Worm (Caenorhabditis elegans) whole organism, mixed stage, embryonic: Measurements from ENCODE around the gene rsa-2.

ENCODE experiments used
- bed-3 ChIP-seq: fragments of 200-800 bp; sonication (Bioruptor generic); optimal IDR thresholded peaks from 3 replicates; lab custom pipeline; 2018; ENCODE audit warnings: mild to moderate bottlenecking, missing genetic modification characterization, moderate library complexity, missing compliant biosample characterization
- blmp-1 ChIP-seq: fragments of 150-350 bp; optimal IDR thresholded peaks from 2 replicates; lab custom pipeline; 2014; ENCODE audit warnings: missing biosample characterization, missing genetic modification characterization
- ceh-39 ChIP-seq: fragments of 150-350 bp; optimal IDR thresholded peaks from 2 replicates; lab custom pipeline; 2014; ENCODE audit warnings: missing biosample characterization, missing genetic modification characterization
- ceh-43 ChIP-seq: fragments of 200-800 bp; sonication (Bioruptor generic); optimal IDR thresholded peaks from 2 replicates; lab custom pipeline; 2018; ENCODE audit warnings: mild to moderate bottlenecking, missing genetic modification characterization, moderate library complexity, missing compliant biosample characterization
- ces-1 ChIP-seq: fragments of 150-350 bp; optimal IDR thresholded peaks from 2 replicates; lab custom pipeline; 2014; ENCODE audit warnings: missing biosample characterization, missing genetic modification reagents, missing genetic modification characterization
- cnd-1 ChIP-seq: fragments of 200-800 bp; sonication (Bioruptor generic); optimal IDR thresholded peaks from 2 replicates; lab custom pipeline; 2018; ENCODE audit warnings: mild to moderate bottlenecking, missing genetic modification characterization, missing compliant biosample characterization
- drap-1 ChIP-seq: fragments of 200-800 bp; sonication (Bioruptor generic); optimal IDR thresholded peaks from 3 replicates; lab custom pipeline; 2018; ENCODE audit warnings: mild to moderate bottlenecking, missing genetic modification characterization, missing compliant biosample characterization
- elt-3 ChIP-seq: fragments of 150-350 bp; optimal IDR thresholded peaks from 2 replicates; lab custom pipeline; 2014; ENCODE audit warnings: missing biosample characterization, missing genetic modification characterization
- flh-1 ChIP-seq: fragments of 200-800 bp; sonication (Bioruptor generic); optimal IDR thresholded peaks from 2 replicates; lab custom pipeline; 2018; ENCODE audit warnings: mild to moderate bottlenecking, missing genetic modification characterization, moderate library complexity, missing compliant biosample characterization
- ham-2 ChIP-seq: fragments of 200-800 bp; sonication (Bioruptor generic); optimal IDR thresholded peaks from 2 replicates; lab custom pipeline; 2018; ENCODE audit warnings: mild to moderate bottlenecking, missing genetic modification characterization, missing compliant biosample characterization
- hlh-1 ChIP-seq: fragments of 150-350 bp; optimal IDR thresholded peaks from 2 replicates; lab custom pipeline; 2014; ENCODE audit warnings: missing biosample characterization, missing genetic modification reagents, missing genetic modification characterization
- lin-13 ChIP-seq: fragments of 150-350 bp; optimal IDR thresholded peaks from 2 replicates; lab custom pipeline; 2014; ENCODE audit warnings: missing biosample characterization, missing genetic modification characterization
- lin-32 ChIP-seq: fragments of 200-800 bp; sonication (Bioruptor generic); optimal IDR thresholded peaks from 2 replicates; lab custom pipeline; 2018; ENCODE audit warnings: mild to moderate bottlenecking, missing genetic modification characterization, missing compliant biosample characterization
- lsy-2 ChIP-seq: fragments of 150-350 bp; optimal IDR thresholded peaks from 2 replicates; lab custom pipeline; 2014; ENCODE audit warnings: missing biosample characterization, missing genetic modification characterization
- mep-1 ChIP-seq: fragments of 150-350 bp; optimal IDR thresholded peaks from 2 replicates; lab custom pipeline; 2017; ENCODE audit warnings: missing biosample characterization, missing genetic modification reagents, missing genetic modification characterization, inconsistent platforms
- mls-2 ChIP-seq: sonication (generic microtip); optimal IDR thresholded peaks from 2 replicates; lab custom pipeline; 2016; ENCODE audit warnings: mild to moderate bottlenecking, missing genetic modification characterization, moderate library complexity, missing compliant biosample characterization
- nhr-12 ChIP-seq: fragments of 150-350 bp; optimal IDR thresholded peaks from 2 replicates; lab custom pipeline; 2014; ENCODE audit warnings: missing biosample characterization, missing genetic modification characterization
- nhr-2 ChIP-seq: fragments of 150-350 bp; optimal IDR thresholded peaks from 2 replicates; lab custom pipeline; 2014; ENCODE audit warnings: missing biosample characterization, missing genetic modification characterization
- nhr-28 ChIP-seq: fragments of 150-350 bp; optimal IDR thresholded peaks from 2 replicates; lab custom pipeline; 2014; ENCODE audit warnings: missing biosample characterization, missing genetic modification characterization
- pha-4 ChIP-seq: fragments of 150-350 bp; optimal IDR thresholded peaks from 2 replicates; lab custom pipeline; 2018; ENCODE audit warnings: missing biosample characterization, missing genetic modification reagents, missing genetic modification characterization
- sem-2 ChIP-seq: fragments of 200-800 bp; sonication (Bioruptor generic); optimal IDR thresholded peaks from 2 replicates; lab custom pipeline; 2018; ENCODE audit warnings: mild to moderate bottlenecking, missing genetic modification characterization, missing compliant biosample characterization
- snpc-4 ChIP-seq: fragments of 150-350 bp; optimal IDR thresholded peaks from 2 replicates; lab custom pipeline; 2014; ENCODE audit warnings: missing biosample characterization, missing genetic modification characterization
- sptf-1 ChIP-seq: sonication (generic microtip); optimal IDR thresholded peaks from 2 replicates; lab custom pipeline; 2017; ENCODE audit warnings: mild to moderate bottlenecking, missing genetic modification characterization, moderate library complexity, missing compliant biosample characterization
- tbx-8 ChIP-seq: fragments of 200-800 bp; sonication (Bioruptor generic); optimal IDR thresholded peaks from 2 replicates; lab custom pipeline; 2018; ENCODE audit warnings: mild to moderate bottlenecking, missing genetic modification characterization, moderate library complexity, missing compliant biosample characterization
- unc-120 ChIP-seq: sonication (generic microtip); optimal IDR thresholded peaks from 2 replicates; lab custom pipeline; 2017; ENCODE audit warnings: missing genetic modification characterization, missing compliant biosample characterization; ENCODE audit not compliant: poor library complexity, severe bottlenecking
- unc-39 ChIP-seq: fragments of 150-350 bp; optimal IDR thresholded peaks from 2 replicates; lab custom pipeline; 2014; ENCODE audit warnings: missing biosample characterization, missing genetic modification characterization
- unc-62 ChIP-seq: fragments of 150-350 bp; optimal IDR thresholded peaks from 2 replicates; lab custom pipeline; 2014; ENCODE audit warnings: missing biosample characterization, missing genetic modification reagents, missing genetic modification characterization
- zip-8 ChIP-seq: fragments of 150-350 bp; optimal IDR thresholded peaks from 2 replicates; lab custom pipeline; 2014; ENCODE audit warnings: missing biosample characterization, missing genetic modification characterization
- ztf-11 ChIP-seq: fragments of 150-350 bp; optimal IDR thresholded peaks from 2 replicates; lab custom pipeline; 2014; ENCODE audit warnings: missing biosample characterization, missing genetic modification characterization

rsa-2 gene

DNA sequence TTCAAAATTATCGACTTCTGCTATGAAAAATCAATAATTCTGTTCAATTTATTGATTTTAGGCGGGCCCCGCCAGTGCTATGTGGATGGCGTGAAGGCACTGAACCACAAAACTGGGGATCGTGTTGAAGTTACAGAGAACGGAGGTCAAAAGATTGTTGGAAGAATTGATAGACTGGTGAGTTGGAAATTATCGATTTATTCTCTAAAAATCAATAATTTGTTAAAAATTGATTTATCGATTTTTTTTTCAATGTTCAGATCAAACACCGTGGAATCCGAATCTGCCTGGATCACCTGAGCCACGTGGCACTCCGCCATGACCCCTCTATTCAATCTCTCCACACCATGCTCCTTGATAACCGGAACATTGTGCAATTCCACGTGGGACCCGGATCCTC is 6.9 kb downstream of the rsa-2 start:
- TF ChIP-seq elt-3 (tag; lab: Kevin White, UChicago) (no peak), bed-3 (GFP tag; lab: Kevin White, UChicago) (no peak), tbx-8 (GFP tag; lab: Kevin White, UChicago) (no peak), nhr-2 (tag; lab: Kevin White, UChicago) (no peak), mls-2 (no peak), pha-4 (tag; lab: Kevin White, UChicago) (no peak), ces-1 (no peak), zip-8 (tag; lab: Kevin White, UChicago) (no peak), lin-13 (no peak), cnd-1 (tag; lab: Kevin White, UChicago) (no peak), unc-62 (GFP tag; lab: Kevin White, UChicago) (no peak), nhr-28 (tag; lab: Kevin White, UChicago) (no peak), blmp-1 (tag; lab: Kevin White, UChicago) (no peak), lsy-2 (no peak), drap-1 (GFP tag; lab: Kevin White, UChicago) (no peak)

DNA sequence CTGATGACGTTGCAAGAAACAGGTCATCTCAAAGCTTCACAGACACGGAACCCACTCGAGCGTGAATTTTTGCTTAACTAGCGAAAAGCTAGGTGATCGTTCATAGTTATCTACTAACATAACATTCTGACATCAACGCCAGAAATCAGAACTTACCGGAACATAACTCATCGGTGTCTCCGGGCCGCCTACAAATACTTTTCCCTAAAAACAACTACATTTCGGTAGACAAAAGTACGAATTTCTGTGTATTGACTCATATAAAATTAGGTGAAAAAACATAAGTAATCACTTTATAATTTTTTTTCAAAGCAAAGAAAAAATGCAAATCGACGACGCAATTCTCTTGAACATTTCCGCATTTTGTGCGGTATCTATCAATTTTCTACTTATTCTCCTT is 10.9 kb downstream of the rsa-2 start, which contains the start of gene str-261:
Gene str-261, plus strand, starts transcription at position 301 of the 400 bp plus-strand sequence.
- TF ChIP-seq ztf-11 (tag; lab: Kevin White, UChicago) (no peak), blmp-1 (tag; lab: Kevin White, UChicago) (no peak), nhr-2 (tag; lab: Kevin White, UChicago) (no peak), mls-2 (no peak), nhr-12 (tag; lab: Kevin White, UChicago) (no peak), zip-8 (tag; lab: Kevin White, UChicago) (no peak), tbx-8 (GFP tag; lab: Kevin White, UChicago) (no peak), lsy-2 (no peak), ces-1 (no peak), ceh-43 (GFP tag; lab: Kevin White, UChicago) (no peak), mep-1 (tag; lab: Kevin White, UChicago) (no peak), unc-62 (GFP tag; lab: Kevin White, UChicago) (no peak)

ce11 chrIII:11076743-11077142 is 13.5 kb downstream of the rsa-2 start:
- TF ChIP-seq elt-3 (tag; lab: Kevin White, UChicago) (no peak), ham-2 (GFP tag; lab: Kevin White, UChicago) (no peak), blmp-1 (tag; lab: Kevin White, UChicago) (no peak), nhr-12 (tag; lab: Kevin White, UChicago) (no peak), ztf-11 (tag; lab: Kevin White, UChicago) (no peak), bed-3 (GFP tag; lab: Kevin White, UChicago) (no peak), mep-1 (tag; lab: Kevin White, UChicago) (no peak)

ce11 chrIII:11077404-11077803 is 14.1 kb downstream of the rsa-2 start, which contains the start of gene str-246:
Gene str-246 (plus strand): TSS chrIII:11077704.
- TF ChIP-seq lin-32 (GFP tag; lab: Kevin White, UChicago), result no peak
- no peak for TF ChIP-seq sem-2 (GFP tag; lab: Kevin White, UChicago)
- no peak for TF ChIP-seq ham-2 (GFP tag; lab: Kevin White, UChicago)
- TF ChIP-seq nhr-28 (tag; lab: Kevin White, UChicago), result no peak
- TF ChIP-seq ceh-39 (tag; lab: Kevin White, UChicago), result no peak
- TF ChIP-seq unc-120, result no peak
- TF ChIP-seq, all 35 proteins: peak for 0

ce11 chrIII:11079445-11079844 is 16.2 kb downstream of the rsa-2 start, which contains the start of gene W09D6.4:
Gene W09D6.4 (plus strand): TSS chrIII:11079745.
- TF ChIP-seq snpc-4 (tag; lab: Kevin White, UChicago), result no peak
- no peak for TF ChIP-seq zip-8 (tag; lab: Kevin White, UChicago)
- TF ChIP-seq blmp-1 (tag; lab: Kevin White, UChicago), result no peak
- no peak for TF ChIP-seq nhr-2 (tag; lab: Kevin White, UChicago)
- no peak for TF ChIP-seq pha-4 (tag; lab: Kevin White, UChicago)
- no peak for TF ChIP-seq ceh-39 (tag; lab: Kevin White, UChicago)
- TF ChIP-seq ces-1, result no peak
- no peak for TF ChIP-seq sptf-1 (tag; lab: Kevin White, UChicago)
- no peak for TF ChIP-seq unc-39 (tag; lab: Kevin White, UChicago)
- TF ChIP-seq flh-1 (GFP tag; lab: Kevin White, UChicago), result no peak
- no peak for TF ChIP-seq bed-3 (GFP tag; lab: Kevin White, UChicago)
- TF ChIP-seq nhr-12 (tag; lab: Kevin White, UChicago), result no peak

- TF ChIP-seq pha-4 (tag; lab: Kevin White, UChicago) (peak; percentile 10), unc-120 (no peak), hlh-1 (peak; percentile 60)
These were observed 19.3 kb downstream of the rsa-2 start for ce11 chrIII:11082604-11083003.
